Worm (Caenorhabditis elegans) whole organism, L1 larva: ENCODE measurements around the gene dsl-5.

Experiments used
- C04F5.9 ChIP-seq: sonication (generic microtip); optimal IDR thresholded peaks from 2 replicates; lab custom pipeline; 2016; ENCODE audit warnings: missing genetic modification characterization, missing compliant biosample characterization
- C34B4.2 ChIP-seq: sonication (generic microtip); optimal IDR thresholded peaks from 2 replicates; lab custom pipeline; 2017; ENCODE audit warnings: mild to moderate bottlenecking, missing genetic modification characterization, missing compliant biosample characterization
- aha-1 ChIP-seq: fragments of 150-350 bp; optimal IDR thresholded peaks from 2 replicates; lab custom pipeline; 2014; ENCODE audit warnings: missing biosample characterization, missing genetic modification characterization
- aly-2 ChIP-seq: fragments of 150-350 bp; optimal IDR thresholded peaks from 2 replicates; lab custom pipeline; 2014; ENCODE audit warnings: missing biosample characterization, missing genetic modification characterization
- ceh-82 ChIP-seq, 3 experiments: fragments of 150-350 bp in 1 of 3; sonication (generic microtip) in 2 of 3; optimal IDR thresholded peaks; 2 replicates each; lab custom pipeline; 2014 to 2017; ENCODE audit warnings: missing biosample characterization in 3 of 3, missing genetic modification characterization in 3 of 3
- ces-1 ChIP-seq: fragments of 150-350 bp; optimal IDR thresholded peaks from 2 replicates; lab custom pipeline; 2014; ENCODE audit warnings: missing biosample characterization, missing genetic modification reagents, missing genetic modification characterization
- dpl-1 ChIP-seq, 3 experiments: fragments of 150-350 bp in 2 of 3; sonication (generic microtip) in 1 of 3; optimal IDR thresholded peaks; 2 replicates each; lab custom pipeline; 2014 to 2017; ENCODE audit warnings: missing biosample characterization in 3 of 3, missing genetic modification characterization in 3 of 3, missing genetic modification reagents in 3 of 3
- dsc-1 ChIP-seq: sonication (generic microtip); optimal IDR thresholded peaks from 2 replicates; lab custom pipeline; 2016; ENCODE audit warnings: mild to moderate bottlenecking, missing genetic modification characterization, missing compliant biosample characterization
- efl-1 ChIP-seq, 4 experiments: fragments of 150-350 bp; optimal IDR thresholded peaks in 3 of 4; peaks in 1 of 4; 1 replicate in 1 of 4; 2 replicates in 3 of 4; lab custom pipeline; 2014; ENCODE audit warnings: missing biosample characterization in 2 of 4, missing genetic modification characterization in 2 of 4, missing genetic modification reagents in 2 of 4
- efl-3 ChIP-seq: fragments of 200-800 bp; sonication (Bioruptor generic); optimal IDR thresholded peaks from 2 replicates; lab custom pipeline; 2018; ENCODE audit warnings: mild to moderate bottlenecking, missing genetic modification characterization, missing compliant biosample characterization
- fkh-10 ChIP-seq: sonication (generic microtip); optimal IDR thresholded peaks from 2 replicates; lab custom pipeline; 2017; ENCODE audit warnings: missing biosample characterization, missing genetic modification reagents, missing genetic modification characterization
- fkh-4 ChIP-seq: sonication (generic microtip); optimal IDR thresholded peaks from 2 replicates; lab custom pipeline; 2016; ENCODE audit warnings: missing compliant biosample characterization, missing genetic modification characterization, borderline replicate concordance
- fos-1 ChIP-seq: fragments of 150-350 bp; optimal IDR thresholded peaks from 2 replicates; lab custom pipeline; 2014; ENCODE audit warnings: missing biosample characterization, missing genetic modification characterization
- hlh-17 ChIP-seq: fragments of 200-800 bp; sonication (Bioruptor generic); optimal IDR thresholded peaks from 2 replicates; lab custom pipeline; 2018; ENCODE audit warnings: missing genetic modification characterization, mild to moderate bottlenecking, missing compliant biosample characterization, moderate library complexity, borderline replicate concordance
- hlh-4 ChIP-seq: sonication (generic microtip); optimal IDR thresholded peaks from 2 replicates; lab custom pipeline; 2016; ENCODE audit warnings: mild to moderate bottlenecking, missing genetic modification characterization, missing compliant biosample characterization
- irx-1 ChIP-seq: sonication (generic microtip); optimal IDR thresholded peaks from 2 replicates; lab custom pipeline; 2016; ENCODE audit warnings: missing genetic modification characterization, missing compliant biosample characterization
- isw-1 ChIP-seq: fragments of 200-800 bp; sonication (Bioruptor generic); IDR thresholded peaks from 2 replicates; pipeline ENCODE4 v1.3.6; 2022; ENCODE audit warnings: missing genetic modification characterization, missing compliant biosample characterization
- lin-13 ChIP-seq: fragments of 150-350 bp; optimal IDR thresholded peaks from 2 replicates; lab custom pipeline; 2014; ENCODE audit warnings: missing biosample characterization, missing genetic modification reagents, missing genetic modification characterization
- lin-14 ChIP-seq: fragments of 200-800 bp; sonication (Bioruptor generic); optimal IDR thresholded peaks from 2 replicates; lab custom pipeline; 2018; ENCODE audit warnings: mild to moderate bottlenecking, missing genetic modification characterization, moderate library complexity, missing compliant biosample characterization
- lin-15B ChIP-seq: fragments of 150-350 bp; sonication (generic microtip); optimal IDR thresholded peaks from 3 replicates; lab custom pipeline; 2014; ENCODE audit warnings: missing biosample characterization, missing genetic modification characterization
- lin-35 ChIP-seq, 2 experiments: fragments of 150-350 bp; optimal IDR thresholded peaks; 2 replicates each; lab custom pipeline; 2014; ENCODE audit warnings: missing biosample characterization in 2 of 2, missing genetic modification characterization in 2 of 2, missing genetic modification reagents in 2 of 2
- lin-39 ChIP-seq: fragments of 150-350 bp; optimal IDR thresholded peaks from 2 replicates; lab custom pipeline; 2014; ENCODE audit warnings: missing biosample characterization, missing genetic modification reagents, missing genetic modification characterization
- lir-3 ChIP-seq: sonication (generic microtip); optimal IDR thresholded peaks from 2 replicates; lab custom pipeline; 2016; ENCODE audit warnings: mild to moderate bottlenecking, missing genetic modification characterization, moderate library complexity, missing compliant biosample characterization; ENCODE audit not compliant: poor library complexity
- mab-9 ChIP-seq: fragments of 200-800 bp; sonication (Bioruptor generic); IDR thresholded peaks from 2 replicates; pipeline ENCODE4 v1.3.6; 2022; ENCODE audit warnings: missing genetic modification reagents, missing genetic modification characterization, missing compliant biosample characterization
- mef-2 ChIP-seq: fragments of 150-350 bp; optimal IDR thresholded peaks from 2 replicates; lab custom pipeline; 2014; ENCODE audit warnings: missing biosample characterization, missing genetic modification characterization
- nhr-11 ChIP-seq: fragments of 150-350 bp; optimal IDR thresholded peaks from 2 replicates; lab custom pipeline; 2014; ENCODE audit warnings: missing biosample characterization, missing genetic modification characterization
- nhr-20 ChIP-seq: sonication (generic microtip); optimal IDR thresholded peaks from 2 replicates; lab custom pipeline; 2016; ENCODE audit warnings: mild to moderate bottlenecking, missing genetic modification characterization, missing compliant biosample characterization
- nhr-71 ChIP-seq: sonication (generic microtip); optimal IDR thresholded peaks from 2 replicates; lab custom pipeline; 2016; ENCODE audit warnings: mild to moderate bottlenecking, missing genetic modification characterization, moderate library complexity, missing compliant biosample characterization
- nhr-77 ChIP-seq: fragments of 150-350 bp; optimal IDR thresholded peaks from 2 replicates; lab custom pipeline; 2014; ENCODE audit warnings: missing biosample characterization, missing genetic modification characterization
- nhr-85 ChIP-seq: sonication (generic microtip); peaks from one replicate; lab custom pipeline; 2016; ENCODE audit warnings: missing genetic modification characterization, inconsistent platforms, missing compliant biosample characterization
- nhr-90 ChIP-seq: sonication (generic microtip); optimal IDR thresholded peaks from 2 replicates; lab custom pipeline; 2016; ENCODE audit warnings: mild to moderate bottlenecking, missing genetic modification characterization, missing compliant biosample characterization; ENCODE audit not compliant: poor library complexity
- pag-3 ChIP-seq: sonication (generic microtip); optimal IDR thresholded peaks from 2 replicates; lab custom pipeline; 2017; ENCODE audit warnings: missing genetic modification characterization, mild to moderate bottlenecking, missing compliant biosample characterization, antibody characterized with exemption, borderline replicate concordance; ENCODE audit not compliant: insufficient read depth
- pax-3 ChIP-seq: fragments of 200-800 bp; sonication (Bioruptor generic); optimal IDR thresholded peaks from 2 replicates; lab custom pipeline; 2018; ENCODE audit warnings: mild to moderate bottlenecking, missing genetic modification characterization, moderate library complexity, missing compliant biosample characterization
- rnt-1 ChIP-seq: sonication (generic microtip); optimal IDR thresholded peaks from 2 replicates; lab custom pipeline; 2016; ENCODE audit warnings: mild to moderate bottlenecking, missing genetic modification characterization, moderate library complexity, missing compliant biosample characterization
- skn-1 ChIP-seq: fragments of 150-350 bp; optimal IDR thresholded peaks from 2 replicates; lab custom pipeline; 2014; ENCODE audit warnings: missing biosample characterization, missing genetic modification characterization
- sox-4 ChIP-seq: sonication (generic microtip); optimal IDR thresholded peaks from 2 replicates; lab custom pipeline; 2016; ENCODE audit warnings: missing genetic modification characterization, missing compliant biosample characterization
- sptf-1 ChIP-seq: fragments of 150-350 bp; optimal IDR thresholded peaks from 2 replicates; lab custom pipeline; 2014; ENCODE audit warnings: missing biosample characterization, missing genetic modification characterization
- sup-37 ChIP-seq: fragments of 200-800 bp; sonication (Bioruptor generic); optimal IDR thresholded peaks from 2 replicates; lab custom pipeline; 2018; ENCODE audit warnings: mild to moderate bottlenecking, missing genetic modification characterization, missing compliant biosample characterization
- tbx-2 ChIP-seq: sonication (generic microtip); optimal IDR thresholded peaks from 2 replicates; lab custom pipeline; 2016; ENCODE audit warnings: missing genetic modification characterization, missing compliant biosample characterization
- unc-86 ChIP-seq: sonication (generic microtip); optimal IDR thresholded peaks from 2 replicates; lab custom pipeline; 2016; ENCODE audit warnings: missing genetic modification characterization, missing compliant biosample characterization
- vab-15 ChIP-seq: sonication (generic microtip); optimal IDR thresholded peaks from 2 replicates; lab custom pipeline; 2017; ENCODE audit warnings: missing genotype, mild to moderate bottlenecking, missing genetic modification characterization, missing compliant biosample characterization
- xbp-1 ChIP-seq: sonication (generic microtip); optimal IDR thresholded peaks from 2 replicates; lab custom pipeline; 2016; ENCODE audit warnings: missing genetic modification characterization, missing compliant biosample characterization
- zag-1 ChIP-seq: fragments of 150-350 bp; optimal IDR thresholded peaks from 2 replicates; lab custom pipeline; 2014; ENCODE audit warnings: missing biosample characterization, missing genetic modification characterization
- zip-4 ChIP-seq: fragments of 200-800 bp; sonication (Bioruptor generic); optimal IDR thresholded peaks from 2 replicates; lab custom pipeline; 2018; ENCODE audit warnings: mild to moderate bottlenecking, missing genetic modification characterization, moderate library complexity, missing compliant biosample characterization
- ztf-11 ChIP-seq, 2 experiments: sonication (generic microtip); optimal IDR thresholded peaks; 2 replicates each; lab custom pipeline; 2016 to 2017; ENCODE audit warnings: missing genetic modification characterization in 2 of 2, missing biosample characterization in 1 of 2, missing compliant biosample characterization in 1 of 2
- ztf-4 ChIP-seq: fragments of 150-350 bp; optimal IDR thresholded peaks from 2 replicates; lab custom pipeline; 2014; ENCODE audit warnings: missing biosample characterization, missing genetic modification characterization

dsl-5 gene

DNA sequence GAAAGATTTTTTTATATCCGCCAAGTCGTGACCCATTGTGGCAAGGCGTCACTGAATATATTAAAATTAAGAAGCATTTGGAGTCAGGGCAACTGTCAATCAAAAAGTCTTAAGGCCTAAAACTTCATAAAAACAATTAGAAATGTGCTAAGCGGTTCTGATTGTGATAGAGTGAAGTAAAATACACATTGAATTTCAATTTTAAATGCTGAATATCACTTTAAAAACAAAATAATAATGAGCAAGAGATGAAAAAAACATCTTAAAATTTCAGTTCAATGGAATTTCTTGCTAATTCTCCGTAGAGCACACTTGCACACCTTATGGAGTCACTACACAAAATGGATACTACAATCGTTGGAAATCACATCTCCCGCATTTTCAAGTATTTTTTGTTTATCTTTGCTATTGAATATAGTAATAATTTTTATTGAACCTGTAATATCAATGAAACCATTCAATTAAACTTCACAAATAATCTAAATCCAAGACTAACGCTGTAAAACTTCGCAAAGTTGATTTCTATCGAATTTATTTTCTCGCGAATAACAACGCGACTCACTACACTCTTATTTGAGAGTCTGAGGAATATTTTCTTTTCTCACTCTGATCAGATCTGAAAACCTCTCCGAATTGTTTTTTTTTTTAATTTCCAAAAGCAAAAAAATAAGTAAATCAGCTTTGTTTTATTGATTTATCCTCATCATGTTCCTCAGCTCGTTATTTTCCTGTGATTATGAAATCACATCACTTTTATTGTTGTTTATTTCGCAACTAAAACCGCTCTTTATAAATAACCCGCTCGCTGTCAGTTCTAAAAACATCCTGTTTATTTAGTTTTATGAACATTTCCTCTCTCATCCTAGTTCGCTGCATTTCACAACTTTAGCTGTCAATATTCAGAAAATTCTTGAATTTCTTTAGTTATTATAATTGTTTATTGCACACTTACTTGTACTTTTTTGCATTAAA lies 14.9 kb upstream of the dsl-5 start, which contains the start of gene mars-1 (continued):
- TF ChIP-seq xbp-1 (tag; lab: Kevin White, UChicago): peak; percentile 77
- no peak for TF ChIP-seq hlh-4 (tag; lab: Kevin White, UChicago)
- TF ChIP-seq pax-3 (tag; lab: Kevin White, UChicago): peak; percentile 81
- TF ChIP-seq hlh-17 (GFP tag; lab: Kevin White, UChicago): no peak
- TF ChIP-seq nhr-71 (tag; lab: Kevin White, UChicago): peak; percentile 89
- TF ChIP-seq dpl-1 (GFP tag; optimal IDR thresholded peaks at IDR 0.05; lab: Kevin White, UChicago): peak; percentile 53 to 63 (median 61)
- no peak for TF ChIP-seq sptf-1 (tag; lab: Kevin White, UChicago)
- peak; percentile 73 for TF ChIP-seq tbx-2 (tag; lab: Kevin White, UChicago)
- TF ChIP-seq ceh-82 (tag; optimal IDR thresholded peaks at IDR 0.05; lab: Kevin White, UChicago): peak; percentile 12 to 53 (median 49)
- TF ChIP-seq ztf-4 (tag; lab: Kevin White, UChicago): peak; percentile 4
- TF ChIP-seq lin-35 (GFP tag; optimal IDR thresholded peaks at IDR 0.05; lab: Kevin White, UChicago): peak; percentile 66 to 84
- TF ChIP-seq mab-9: no peak
- no peak for TF ChIP-seq nhr-11 (tag; lab: Kevin White, UChicago)
- peak; percentile 80 for TF ChIP-seq vab-15 (tag; lab: Kevin White, UChicago)
- TF ChIP-seq lin-39: no peak
- peak; percentile 76 for TF ChIP-seq lir-3 (tag; lab: Kevin White, UChicago)
- TF ChIP-seq aly-2 (tag; lab: Kevin White, UChicago): peak; percentile 55
- TF ChIP-seq zip-4 (GFP tag; lab: Kevin White, UChicago): no peak
- TF ChIP-seq nhr-85: peak; percentile 81
- TF ChIP-seq skn-1 (tag; lab: Kevin White, UChicago): peak; percentile 34
- TF ChIP-seq aha-1 (tag; lab: Kevin White, UChicago): no peak
- TF ChIP-seq rnt-1 (tag; lab: Kevin White, UChicago): peak; percentile 72
- TF ChIP-seq dsc-1 (tag; lab: Kevin White, UChicago): peak; percentile 52
- peak; percentile 86 for TF ChIP-seq nhr-20 (tag; lab: Kevin White, UChicago)
- TF ChIP-seq sox-4 (tag; lab: Kevin White, UChicago): peak; percentile 40
- no peak for TF ChIP-seq fkh-10 (GFP tag; lab: Kevin White, UChicago)
- TF ChIP-seq ztf-11 (tag; optimal IDR thresholded peaks at IDR 0.05; lab: Kevin White, UChicago): peak in 1 of 2 experiments; percentile 60
- TF ChIP-seq fos-1 (tag; lab: Kevin White, UChicago): no peak
- peak; percentile 30 for TF ChIP-seq lin-13 (GFP tag; lab: Kevin White, UChicago)
- no peak for TF ChIP-seq mef-2 (tag; lab: Kevin White, UChicago)
- peak; percentile 74 for TF ChIP-seq nhr-77 (tag; lab: Kevin White, UChicago)
- TF ChIP-seq unc-86 (tag; lab: Kevin White, UChicago): peak; percentile 56
- TF ChIP-seq isw-1 (GFP tag; lab: Robert Waterston, UW): peak; percentile 80
- TF ChIP-seq irx-1 (tag; lab: Kevin White, UChicago): peak; percentile 64
- no peak for TF ChIP-seq pag-3
- TF ChIP-seq sup-37 (GFP tag; lab: Kevin White, UChicago): no peak
- no peak for TF ChIP-seq efl-3 (GFP tag; lab: Kevin White, UChicago)
- TF ChIP-seq nhr-90 (tag; lab: Kevin White, UChicago): peak; percentile 80
- peak; percentile 62 for TF ChIP-seq C04F5.9 (tag; lab: Kevin White, UChicago)
- TF ChIP-seq lin-15B (tag; lab: Kevin White, UChicago): peak; percentile 52
- no peak for TF ChIP-seq zag-1
- TF ChIP-seq lin-14: peak; percentile 84
- no peak for TF ChIP-seq ces-1 (GFP tag; lab: Kevin White, UChicago)
- TF ChIP-seq fkh-4 (tag; lab: Kevin White, UChicago): no peak
- TF ChIP-seq efl-1 (optimal IDR thresholded peaks at IDR 0.05; lab: Kevin White, UChicago): peak; percentile 70 to 72
- peak; percentile 58 to 89 for TF ChIP-seq efl-1 (GFP tag; optimal IDR thresholded peaks at IDR 0.05 in 1 of 2; lab: Kevin White, UChicago)
- TF ChIP-seq C34B4.2 (tag; lab: Kevin White, UChicago): no peak
- TF ChIP-seq, all 84 proteins: peak for 50
